Fruit fly (Drosophila melanogaster) whole organism, embryonic: Measurements from ENCODE around the gene CG5535.
A peak's percentile ranks its signal among the peaks of the same experiment; 100 is the strongest.
"Not testable (repeated sequence)": the region's sequence is repeated elsewhere in the genome, so short reads cannot be mapped to it uniquely, and the experiment has no call there.

ENCODE experiments used
- BEAF-32 ChIP-seq: fragments of 200-800 bp; sonication (Bioruptor generic); optimal IDR thresholded peaks from 3 replicates; lab custom pipeline; 2017; ENCODE audit warnings: missing biosample characterization, missing genetic modification characterization, mild to moderate bottlenecking, moderate library complexity, missing genetic modification reagents
- CG10274 ChIP-seq: fragments of 200-800 bp; sonication (Bioruptor generic); optimal IDR thresholded peaks from 3 replicates; lab custom pipeline; 2017; ENCODE audit warnings: missing biosample characterization, mild to moderate bottlenecking, missing genetic modification characterization
- CG10654 ChIP-seq: fragments of 200-800 bp; sonication (Bioruptor generic); optimal IDR thresholded peaks from 2 replicates; lab custom pipeline; 2016; ENCODE audit warnings: missing biosample characterization, missing genetic modification characterization
- CG12659 ChIP-seq: fragments of 200-800 bp; sonication (Bioruptor generic); optimal IDR thresholded peaks from 3 replicates; lab custom pipeline; 2017; ENCODE audit warnings: mild to moderate bottlenecking, missing biosample characterization, missing genetic modification reagents, missing genetic modification characterization
- CG14710 ChIP-seq: fragments of 200-800 bp; sonication (Bioruptor generic); optimal IDR thresholded peaks from 3 replicates; lab custom pipeline; 2019; ENCODE audit warnings: missing biosample characterization, mild to moderate bottlenecking, missing genetic modification characterization, moderate library complexity
- CG14860 ChIP-seq: fragments of 200-800 bp; sonication (Bioruptor generic); IDR thresholded peaks from 3 replicates; pipeline ENCODE4 v1.3.6; 2022; ENCODE audit warnings: missing biosample characterization, missing genetic modification characterization; ENCODE audit not compliant: partially characterized antibody
- CG15269 ChIP-seq: fragments of 200-800 bp; sonication (Bioruptor generic); optimal IDR thresholded peaks from 2 replicates; lab custom pipeline; 2018; ENCODE audit warnings: missing biosample characterization, mild to moderate bottlenecking, missing genetic modification characterization, moderate library complexity
- CG15514 ChIP-seq: fragments of 200-800 bp; sonication (Bioruptor generic); optimal IDR thresholded peaks from 3 replicates; lab custom pipeline; 2017; ENCODE audit warnings: missing biosample characterization, missing genetic modification characterization, mild to moderate bottlenecking, moderate library complexity, missing genetic modification reagents
- CG17829 ChIP-seq: fragments of 200-800 bp; optimal IDR thresholded peaks from 2 replicates; lab custom pipeline; 2019; ENCODE audit warnings: missing biosample characterization, mild to moderate bottlenecking, missing genetic modification characterization, moderate library complexity
- CG1792 ChIP-seq: fragments of 200-800 bp; sonication (Bioruptor generic); optimal IDR thresholded peaks from 2 replicates; lab custom pipeline; 2016; ENCODE audit warnings: missing biosample characterization, missing genetic modification characterization
- CG2116 ChIP-seq: fragments of 200-800 bp; sonication (Bioruptor generic); optimal IDR thresholded peaks from 3 replicates; lab custom pipeline; 2018; ENCODE audit warnings: missing biosample characterization, mild to moderate bottlenecking, missing genetic modification characterization
- CG2712 ChIP-seq: fragments of 200-800 bp; optimal IDR thresholded peaks from 3 replicates; lab custom pipeline; 2019; ENCODE audit warnings: missing biosample characterization, mild to moderate bottlenecking, missing genetic modification characterization, moderate library complexity
- CG3838 ChIP-seq: fragments of 200-800 bp; sonication (Bioruptor generic); optimal IDR thresholded peaks from 3 replicates; lab custom pipeline; 2016; ENCODE audit warnings: missing biosample characterization, missing genetic modification characterization
- CG3847 ChIP-seq: fragments of 200-800 bp; sonication (Bioruptor generic); IDR thresholded peaks from 2 replicates; pipeline ENCODE4 v1.3.6; 2022; ENCODE audit warnings: missing biosample characterization, missing genetic modification characterization
- CG3995 ChIP-seq: fragments of 200-800 bp; sonication (Bioruptor generic); optimal IDR thresholded peaks from 3 replicates; lab custom pipeline; 2016; ENCODE audit warnings: missing biosample characterization, missing genetic modification characterization
- CG4617 ChIP-seq: fragments of 200-800 bp; sonication (Bioruptor generic); optimal IDR thresholded peaks from 3 replicates; lab custom pipeline; 2016; ENCODE audit warnings: missing biosample characterization, missing genetic modification characterization, borderline replicate concordance
- CG8281 ChIP-seq: fragments of 200-800 bp; sonication (Bioruptor generic); optimal IDR thresholded peaks from 2 replicates; lab custom pipeline; 2018; ENCODE audit warnings: missing biosample characterization, mild to moderate bottlenecking, missing genetic modification characterization, moderate library complexity
- E2f2 ChIP-seq: fragments of 200-800 bp; sonication (Bioruptor generic); IDR thresholded peaks from 2 replicates; pipeline ENCODE4 v1.3.6; 2022; ENCODE audit warnings: missing biosample characterization, missing genetic modification characterization
- HmgZ ChIP-seq: fragments of 200-800 bp; sonication (Bioruptor generic); optimal IDR thresholded peaks from 2 replicates; lab custom pipeline; 2018; ENCODE audit warnings: missing biosample characterization, mild to moderate bottlenecking, missing genetic modification characterization
- Hmx ChIP-seq: fragments of 200-800 bp; sonication (Bioruptor generic); optimal IDR thresholded peaks from 2 replicates; lab custom pipeline; 2016; ENCODE audit warnings: missing biosample characterization, missing genetic modification characterization
- Jarid2 ChIP-seq: fragments of 200-800 bp; sonication (Bioruptor generic); optimal IDR thresholded peaks from 3 replicates; lab custom pipeline; 2017; ENCODE audit warnings: mild to moderate bottlenecking, missing biosample characterization, missing genetic modification reagents, missing genetic modification characterization
- MBD-R2 ChIP-seq: fragments of 200-800 bp; sonication (Bioruptor generic); IDR thresholded peaks from 2 replicates; pipeline ENCODE4 v1.3.6; 2022; ENCODE audit warnings: missing biosample characterization, missing genetic modification characterization
- MESR4 ChIP-seq: fragments of 200-800 bp; sonication (Bioruptor generic); optimal IDR thresholded peaks from 2 replicates; lab custom pipeline; 2018; ENCODE audit warnings: missing biosample characterization, mild to moderate bottlenecking, missing genetic modification characterization, moderate library complexity
- PHDP ChIP-seq: fragments of 200-800 bp; sonication (Bioruptor generic); optimal IDR thresholded peaks from 3 replicates; lab custom pipeline; 2018; ENCODE audit warnings: missing biosample characterization, mild to moderate bottlenecking, missing genetic modification characterization, moderate library complexity
- Sox102F ChIP-seq: fragments of 200-800 bp; sonication (Bioruptor generic); optimal IDR thresholded peaks from 2 replicates; lab custom pipeline; 2018; ENCODE audit warnings: missing biosample characterization, mild to moderate bottlenecking, missing genetic modification characterization, moderate library complexity
- Sry-β ChIP-seq: fragments of 200-800 bp; sonication (Bioruptor generic); optimal IDR thresholded peaks from 2 replicates; lab custom pipeline; 2018; ENCODE audit warnings: missing biosample characterization, mild to moderate bottlenecking, missing genetic modification characterization, moderate library complexity
- Trl ChIP-seq, 3 experiments: fragments of >200 bp in 2 of 3; fragments of 200-800 bp in 1 of 3; sonication (Bioruptor generic) in 1 of 3; optimal IDR thresholded peaks; 2 replicates in 1 of 3; 3 replicates in 2 of 3; lab custom pipeline; 2016 to 2017; ENCODE audit warnings: missing biosample characterization in 1 of 3, missing genetic modification characterization in 1 of 3
- Xbp1 ChIP-seq: fragments of 200-800 bp; sonication (Bioruptor generic); optimal IDR thresholded peaks from 3 replicates; lab custom pipeline; 2016; ENCODE audit warnings: missing biosample characterization, mild to moderate bottlenecking, missing genetic modification characterization
- Xrp1 ChIP-seq: fragments of 200-800 bp; sonication (Bioruptor generic); IDR thresholded peaks from 2 replicates; pipeline ENCODE4 v1.3.6; 2022; ENCODE audit warnings: missing biosample characterization, missing genetic modification characterization
- YL-1 ChIP-seq: fragments of 200-800 bp; sonication (Bioruptor generic); optimal IDR thresholded peaks from 3 replicates; lab custom pipeline; 2017; ENCODE audit warnings: missing biosample characterization, mild to moderate bottlenecking, missing genetic modification characterization
- bcd ChIP-seq: fragments of 200-800 bp; sonication (Bioruptor generic); optimal IDR thresholded peaks from 2 replicates; lab custom pipeline; 2017; ENCODE audit warnings: missing biosample characterization, mild to moderate bottlenecking, missing genetic modification characterization
- crp ChIP-seq, 2 experiments: fragments of 200-800 bp; sonication (Bioruptor generic); optimal IDR thresholded peaks; 2 replicates in 1 of 2; 3 replicates in 1 of 2; lab custom pipeline; 2017; ENCODE audit warnings: missing biosample characterization in 2 of 2, missing genetic modification characterization in 2 of 2, mild to moderate bottlenecking in 1 of 2, moderate library complexity in 1 of 2
- exex ChIP-seq: fragments of 200-800 bp; sonication (Bioruptor generic); optimal IDR thresholded peaks from 4 replicates; lab custom pipeline; 2018; ENCODE audit warnings: missing biosample characterization, mild to moderate bottlenecking, missing genetic modification characterization, moderate library complexity
- grau ChIP-seq: fragments of 200-800 bp; optimal IDR thresholded peaks from 3 replicates; lab custom pipeline; 2019; ENCODE audit warnings: missing biosample characterization, mild to moderate bottlenecking, missing genetic modification characterization, moderate library complexity
- grn ChIP-seq: fragments of 200-800 bp; sonication (Bioruptor generic); optimal IDR thresholded peaks from 3 replicates; lab custom pipeline; 2017; ENCODE audit warnings: missing biosample characterization, missing genetic modification characterization
- kah ChIP-seq: fragments of 200-800 bp; sonication (Bioruptor generic); optimal IDR thresholded peaks from 2 replicates; lab custom pipeline; 2018; ENCODE audit warnings: missing biosample characterization, mild to moderate bottlenecking, missing genetic modification characterization
- lbe ChIP-seq: fragments of 200-800 bp; sonication (Bioruptor generic); optimal IDR thresholded peaks from 2 replicates; lab custom pipeline; 2016; ENCODE audit warnings: missing biosample characterization, mild to moderate bottlenecking, missing genetic modification characterization
- nmo ChIP-seq: fragments of 200-800 bp; sonication (Bioruptor generic); optimal IDR thresholded peaks from 2 replicates; lab custom pipeline; 2018; ENCODE audit warnings: missing biosample characterization, mild to moderate bottlenecking, missing genetic modification characterization, moderate library complexity
- phol ChIP-seq: fragments of 200-800 bp; sonication (Bioruptor generic); optimal IDR thresholded peaks from 3 replicates; lab custom pipeline; 2018; ENCODE audit warnings: missing biosample characterization, mild to moderate bottlenecking, missing genetic modification characterization, moderate library complexity
- pzg ChIP-seq: fragments of 200-800 bp; sonication (Bioruptor generic); optimal IDR thresholded peaks from 3 replicates; lab custom pipeline; 2018; ENCODE audit warnings: missing biosample characterization, mild to moderate bottlenecking, missing genetic modification characterization, moderate library complexity
- row ChIP-seq: fragments of 200-800 bp; sonication (Bioruptor generic); IDR thresholded peaks from 3 replicates; pipeline ENCODE4 v1.3.6; 2022; ENCODE audit warnings: missing biosample characterization, missing genetic modification characterization
- salm ChIP-seq: fragments of 200-800 bp; sonication (Bioruptor generic); optimal IDR thresholded peaks from 2 replicates; lab custom pipeline; 2018; ENCODE audit warnings: missing biosample characterization, mild to moderate bottlenecking, missing genetic modification characterization
- stwl ChIP-seq: fragments of 200-800 bp; sonication (Bioruptor generic); optimal IDR thresholded peaks from 3 replicates; lab custom pipeline; 2018; ENCODE audit warnings: missing biosample characterization, mild to moderate bottlenecking, missing genetic modification characterization, moderate library complexity
- sug ChIP-seq: fragments of 200-800 bp; optimal IDR thresholded peaks from 2 replicates; lab custom pipeline; 2019; ENCODE audit warnings: missing biosample characterization, mild to moderate bottlenecking, missing genetic modification characterization, moderate library complexity
- trem ChIP-seq: fragments of 200-800 bp; optimal IDR thresholded peaks from 3 replicates; lab custom pipeline; 2019; ENCODE audit warnings: missing biosample characterization, mild to moderate bottlenecking, missing genetic modification characterization, moderate library complexity

CG5535 gene

dm6 chr3L:17878781-17879360 lies 22.3 kb upstream of the CG5535 start, which contains the start of gene CG7408 (continued):
- TF ChIP-seq Trl (optimal IDR thresholded peaks at IDR 0.05; lab: Kevin White, UChicago) (peak; percentile 56 to 74), Trl (GFP tag; optimal IDR thresholded peaks at IDR 0.05; lab: Kevin White, UChicago) (no peak), grn (GFP tag; lab: Kevin White, UChicago) (peak; percentile 29), Jarid2 (peak; percentile 73), CG14860 (0 out of 3 replicates have a peak, but pooled peaks have one; percentile 16), exex (peak; percentile 94)

DNA sequence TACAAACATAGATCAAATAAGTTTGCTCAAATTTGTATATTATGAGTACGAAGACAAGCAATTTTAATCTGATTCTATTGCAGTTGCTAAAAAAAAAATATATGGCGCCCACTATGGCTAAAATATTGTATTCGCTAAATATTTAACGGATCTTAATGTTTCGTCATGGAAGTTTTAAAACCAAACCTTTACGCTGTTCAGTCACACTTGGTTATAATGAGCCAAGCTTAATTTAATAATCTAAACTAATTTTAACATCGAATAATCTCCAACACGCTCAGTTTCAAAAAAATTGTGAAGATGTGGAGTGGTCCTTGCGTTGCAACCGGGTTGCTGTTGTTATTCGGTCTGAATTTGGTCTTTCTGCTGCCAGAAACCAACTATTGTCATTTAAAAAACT lies 1.6 kb upstream of the CG5535 start, which contains the start of gene CG34002:
CG34002 (plus strand) TSS at position 301 of the 400 bp plus-strand sequence.
- not testable (repeated sequence) for TF ChIP-seq Xbp1 (GFP tag; lab: Kevin White, UChicago); sug (tag; lab: Kevin White, UChicago); CG10654 (GFP tag; lab: Kevin White, UChicago)

- TF ChIP-seq lbe (GFP tag; lab: Kevin White, UChicago) (no peak), YL-1 (GFP tag; lab: Kevin White, UChicago) (peak; percentile 60), BEAF-32 (GFP tag; lab: Kevin White, UChicago) (peak; percentile 3), salm (tag; lab: Kevin White, UChicago) (no peak), CG15269 (tag; lab: Kevin White, UChicago) (peak; percentile 6), crp (GFP tag; optimal IDR thresholded peaks at IDR 0.05; lab: Kevin White, UChicago) (peak; percentile 18 to 85), Hmx (GFP tag; lab: Kevin White, UChicago) (no peak), row (GFP tag; lab: Robert Waterston, UW) (peak; percentile 84), Sox102F (no peak), CG14710 (peak; percentile 4), CG15514 (GFP tag; lab: Kevin White, UChicago) (peak; percentile 33), bcd (no peak), CG17829 (tag; lab: Kevin White, UChicago) (peak; percentile 16), pzg (GFP tag; lab: Kevin White, UChicago) (peak; percentile 33), CG2712 (peak; percentile 28), phol (tag; lab: Kevin White, UChicago) (peak; percentile 23), PHDP (tag; lab: Kevin White, UChicago) (peak; percentile 1), CG1792 (GFP tag; lab: Kevin White, UChicago) (no peak), CG3838 (GFP tag; lab: Kevin White, UChicago) (no peak), trem (tag; lab: Kevin White, UChicago) (peak; percentile 7), Sry-β (GFP tag; lab: Kevin White, UChicago) (peak; percentile 92), CG4617 (GFP tag; lab: Kevin White, UChicago) (peak; percentile 1), CG2116 (GFP tag; lab: Kevin White, UChicago) (peak; percentile 14), CG10274 (GFP tag; lab: Kevin White, UChicago) (no peak), CG12659 (GFP tag; lab: Kevin White, UChicago) (peak; percentile 5), HmgZ (tag; lab: Kevin White, UChicago) (peak; percentile 1), CG3995 (peak; percentile 29), nmo (GFP tag; lab: Kevin White, UChicago) (peak; percentile 4), MBD-R2 (GFP tag; lab: Robert Waterston, UW) (peak; percentile 90), kah (GFP tag; lab: Kevin White, UChicago) (peak; percentile 8), CG8281 (tag; lab: Kevin White, UChicago) (no peak), stwl (tag; lab: Kevin White, UChicago) (peak; percentile 56), CG3847 (0 out of 2 replicates have a peak, but pooled peaks have one; percentile 13), grau (tag; lab: Kevin White, UChicago) (peak; percentile 30), MESR4 (GFP tag; lab: Kevin White, UChicago) (peak; percentile 19), E2f2 (GFP tag; lab: Robert Waterston, UW) (peak; percentile 25; the same call in 1 of the 2 replicates), Xrp1 (peak; percentile 21; the same call in 1 of the 2 replicates)
These were observed 7.1 kb downstream of the CG5535 start, which contains the start of gene TrpRS-m for dm6 chr3L:17849517-17849916. TSS of gene TrpRS-m (plus strand) at chr3L:17849727.
